Worm (Caenorhabditis elegans) whole organism, L2 larva: ENCODE measurements around the gene K10G6.9.

Source experiments
- C34F6.9 ChIP-seq: fragments of 150-350 bp; optimal IDR thresholded peaks from 2 replicates; lab custom pipeline; 2014; ENCODE audit warnings: missing biosample characterization, missing genetic modification characterization
- F13H6.1 ChIP-seq: sonication (generic microtip); optimal IDR thresholded peaks from 2 replicates; lab custom pipeline; 2016; ENCODE audit warnings: missing genetic modification characterization, missing compliant biosample characterization
- Y55F3AM.14 ChIP-seq: fragments of 200-800 bp; sonication (Bioruptor generic); optimal IDR thresholded peaks from 2 replicates; lab custom pipeline; 2018; ENCODE audit warnings: mild to moderate bottlenecking, missing genetic modification characterization, missing compliant biosample characterization
- ZK546.5 ChIP-seq: sonication (generic microtip); optimal IDR thresholded peaks from 2 replicates; lab custom pipeline; 2017; ENCODE audit warnings: missing biosample characterization, missing genetic modification characterization
- aly-2 ChIP-seq: fragments of 150-350 bp; optimal IDR thresholded peaks from 2 replicates; lab custom pipeline; 2014; ENCODE audit warnings: missing biosample characterization, missing genetic modification characterization
- ama-1 ChIP-seq: fragments of 150-350 bp; optimal IDR thresholded peaks from 2 replicates; lab custom pipeline; 2018; ENCODE audit warnings: inconsistent platforms
- blmp-1 ChIP-seq: sonication (generic microtip); optimal IDR thresholded peaks from 2 replicates; lab custom pipeline; 2017; ENCODE audit warnings: missing genetic modification characterization, mild to moderate bottlenecking, missing compliant biosample characterization, antibody characterized with exemption, moderate library complexity; ENCODE audit not compliant: insufficient read depth
- ceh-82 ChIP-seq: fragments of 150-350 bp; optimal IDR thresholded peaks from 2 replicates; lab custom pipeline; 2014; ENCODE audit warnings: missing biosample characterization, missing genetic modification characterization
- crh-2 ChIP-seq: sonication (generic microtip); optimal IDR thresholded peaks from 2 replicates; lab custom pipeline; 2017; ENCODE audit warnings: missing biosample characterization, missing genetic modification characterization
- dmd-4 ChIP-seq: sonication (generic microtip); optimal IDR thresholded peaks from 2 replicates; lab custom pipeline; 2017; ENCODE audit warnings: missing biosample characterization, missing genetic modification characterization
- egl-27 ChIP-seq: sonication (generic microtip); optimal IDR thresholded peaks from 3 replicates; lab custom pipeline; 2017; ENCODE audit warnings: missing biosample characterization, missing genetic modification reagents, missing genetic modification characterization
- elt-3 ChIP-seq: sonication (generic microtip); optimal IDR thresholded peaks from 2 replicates; lab custom pipeline; 2017; ENCODE audit warnings: missing biosample characterization, missing genetic modification characterization
- fos-1 ChIP-seq: fragments of 150-350 bp; optimal IDR thresholded peaks from 2 replicates; lab custom pipeline; 2014; ENCODE audit warnings: missing biosample characterization, missing genetic modification characterization
- gmeb-1 ChIP-seq: fragments of 150-350 bp; optimal IDR thresholded peaks from 2 replicates; lab custom pipeline; 2014; ENCODE audit warnings: missing biosample characterization, missing genetic modification characterization
- lin-11 ChIP-seq: fragments of 150-350 bp; sonication (generic microtip); optimal IDR thresholded peaks from 2 replicates; lab custom pipeline; 2014; ENCODE audit warnings: missing biosample characterization, missing genetic modification characterization, inconsistent platforms, mixed read lengths
- lin-13 ChIP-seq: fragments of 150-350 bp; optimal IDR thresholded peaks from 2 replicates; lab custom pipeline; 2014; ENCODE audit warnings: missing biosample characterization, missing genetic modification reagents, missing genetic modification characterization
- lsy-2 ChIP-seq, 2 experiments: fragments of 150-350 bp in 1 of 2; sonication (generic microtip) in 1 of 2; optimal IDR thresholded peaks; 2 replicates each; lab custom pipeline; 2014 to 2017; ENCODE audit warnings: missing biosample characterization in 2 of 2, missing genetic modification characterization in 2 of 2
- mab-5 ChIP-seq: fragments of 150-350 bp; optimal IDR thresholded peaks from 2 replicates; lab custom pipeline; 2014; ENCODE audit warnings: missing biosample characterization, missing genetic modification characterization
- nhr-10 ChIP-seq: sonication (generic microtip); optimal IDR thresholded peaks from 2 replicates; lab custom pipeline; 2017; ENCODE audit warnings: missing biosample characterization, missing genetic modification characterization
- nhr-11 ChIP-seq: fragments of 150-350 bp; optimal IDR thresholded peaks from 2 replicates; lab custom pipeline; 2014; ENCODE audit warnings: missing biosample characterization, missing genetic modification characterization
- nhr-129 ChIP-seq: fragments of 150-350 bp; optimal IDR thresholded peaks from 2 replicates; lab custom pipeline; 2014; ENCODE audit warnings: missing biosample characterization, missing genetic modification characterization
- nhr-21 ChIP-seq: fragments of 150-350 bp; optimal IDR thresholded peaks from 2 replicates; lab custom pipeline; 2014; ENCODE audit warnings: missing biosample characterization, missing genetic modification characterization
- nhr-237 ChIP-seq: fragments of 150-350 bp; optimal IDR thresholded peaks from 2 replicates; lab custom pipeline; 2014; ENCODE audit warnings: missing biosample characterization, missing genetic modification characterization
- nhr-25 ChIP-seq: fragments of 150-350 bp; sonication (generic microtip); optimal IDR thresholded peaks from 3 replicates; lab custom pipeline; 2014; ENCODE audit warnings: missing biosample characterization, missing genetic modification characterization
- nhr-6 ChIP-seq: fragments of 150-350 bp; optimal IDR thresholded peaks from 2 replicates; lab custom pipeline; 2014; ENCODE audit warnings: missing biosample characterization, missing genetic modification characterization
- nhr-77 ChIP-seq: fragments of 150-350 bp; optimal IDR thresholded peaks from 2 replicates; lab custom pipeline; 2014; ENCODE audit warnings: missing biosample characterization, missing genetic modification characterization
- peb-1 ChIP-seq: fragments of 150-350 bp; optimal IDR thresholded peaks from 2 replicates; lab custom pipeline; 2014; ENCODE audit warnings: missing biosample characterization, missing genetic modification characterization
- sem-4 ChIP-seq: fragments of 150-350 bp; optimal IDR thresholded peaks from 2 replicates; lab custom pipeline; 2014; ENCODE audit warnings: missing biosample characterization, missing genetic modification reagents, missing genetic modification characterization
- sma-3 ChIP-seq: sonication (generic microtip); optimal IDR thresholded peaks from 2 replicates; lab custom pipeline; 2016; ENCODE audit warnings: missing genetic modification reagents, missing genetic modification characterization, missing compliant biosample characterization
- sma-9 ChIP-seq, 2 experiments: fragments of 150-350 bp in 1 of 2; sonication (generic microtip) in 1 of 2; optimal IDR thresholded peaks; 2 replicates each; lab custom pipeline; 2014 to 2016; ENCODE audit warnings: missing genetic modification characterization in 2 of 2, mild to moderate bottlenecking in 1 of 2, missing biosample characterization in 1 of 2, missing compliant biosample characterization in 1 of 2, missing genetic modification reagents in 1 of 2, moderate library complexity in 1 of 2
- snpc-4 ChIP-seq: fragments of 150-350 bp; optimal IDR thresholded peaks from 2 replicates; lab custom pipeline; 2014; ENCODE audit warnings: missing biosample characterization, missing genetic modification characterization
- unc-39 ChIP-seq: fragments of 150-350 bp; optimal IDR thresholded peaks from 2 replicates; lab custom pipeline; 2014; ENCODE audit warnings: missing biosample characterization, missing genetic modification characterization
- unc-55 ChIP-seq: fragments of 150-350 bp; sonication (generic microtip); optimal IDR thresholded peaks from 3 replicates; lab custom pipeline; 2014; ENCODE audit warnings: missing biosample characterization, missing genetic modification reagents, missing genetic modification characterization
- unc-62 ChIP-seq: fragments of 150-350 bp; optimal IDR thresholded peaks from 2 replicates; lab custom pipeline; 2014; ENCODE audit warnings: missing biosample characterization, missing genetic modification reagents, missing genetic modification characterization
- zag-1 ChIP-seq: fragments of 150-350 bp; optimal IDR thresholded peaks from 2 replicates; lab custom pipeline; 2014; ENCODE audit warnings: missing biosample characterization, missing genetic modification characterization
- ztf-1 ChIP-seq: fragments of 200-800 bp; sonication (Bioruptor generic); conservative IDR thresholded peaks from 2 replicates; pipeline ENCODE4 v1.3.6; 2022; ENCODE audit warnings: missing genetic modification characterization, missing compliant biosample characterization
- ztf-11 ChIP-seq: sonication (generic microtip); optimal IDR thresholded peaks from 2 replicates; lab custom pipeline; 2017; ENCODE audit warnings: missing biosample characterization, missing genetic modification characterization

Gene K10G6.9

ce11 chrII:3929446-3929845, 42.6 kb upstream of the K10G6.9 start (continued):
- TF ChIP-seq peb-1 (tag; lab: Kevin White, UChicago) (no peak), zag-1 (tag; lab: Kevin White, UChicago) (no peak), nhr-77 (tag; lab: Kevin White, UChicago) (no peak), snpc-4 (tag; lab: Kevin White, UChicago) (no peak), nhr-6 (no peak), ceh-82 (tag; lab: Kevin White, UChicago) (no peak), ztf-1 (GFP tag; lab: Robert Waterston, UW) (no peak), nhr-25 (peak; percentile 0)

ce11 chrII:3930478-3931182, 41.4 kb upstream of the K10G6.9 start:
- TF ChIP-seq ztf-11 (tag; lab: Kevin White, UChicago) (no peak), ama-1 (lab: Kevin White, UChicago) (no peak), sma-3 (GFP tag; lab: Kevin White, UChicago) (peak; percentile 59), egl-27 (tag; lab: Kevin White, UChicago) (peak; percentile 21), gmeb-1 (tag; lab: Kevin White, UChicago) (peak; percentile 49), fos-1 (tag; lab: Kevin White, UChicago) (peak; percentile 75), unc-55 (GFP tag; lab: Kevin White, UChicago) (peak; percentile 64), F13H6.1 (tag; lab: Kevin White, UChicago) (peak; percentile 72), aly-2 (tag; lab: Kevin White, UChicago) (no peak), nhr-25 (peak; percentile 50), sma-9 (GFP tag; optimal IDR thresholded peaks at IDR 0.05; lab: Kevin White, UChicago) (peak; percentile 38), sma-9 (tag; optimal IDR thresholded peaks at IDR 0.05; lab: Kevin White, UChicago) (no peak), sem-4 (tag; lab: Kevin White, UChicago) (peak; percentile 19), ZK546.5 (no peak), Y55F3AM.14 (GFP tag; lab: Kevin White, UChicago) (no peak), nhr-129 (peak; percentile 52), lin-13 (GFP tag; lab: Kevin White, UChicago) (peak; percentile 30), crh-2 (tag; lab: Kevin White, UChicago) (peak; percentile 28), nhr-237 (tag; lab: Kevin White, UChicago) (no peak), lin-11 (tag; lab: Kevin White, UChicago) (peak; percentile 52), lsy-2 (tag; optimal IDR thresholded peaks at IDR 0.05; lab: Kevin White, UChicago) (peak in 1 of 2 experiments; percentile 60), C34F6.9 (tag; lab: Kevin White, UChicago) (peak; percentile 46), blmp-1 (tag; lab: Kevin White, UChicago) (peak; percentile 2)

- TF ChIP-seq egl-27 (tag; lab: Kevin White, UChicago) = no peak
Observed at ce11 chrII:3931230-3931629, 40.8 kb upstream of the K10G6.9 start.

DNA sequence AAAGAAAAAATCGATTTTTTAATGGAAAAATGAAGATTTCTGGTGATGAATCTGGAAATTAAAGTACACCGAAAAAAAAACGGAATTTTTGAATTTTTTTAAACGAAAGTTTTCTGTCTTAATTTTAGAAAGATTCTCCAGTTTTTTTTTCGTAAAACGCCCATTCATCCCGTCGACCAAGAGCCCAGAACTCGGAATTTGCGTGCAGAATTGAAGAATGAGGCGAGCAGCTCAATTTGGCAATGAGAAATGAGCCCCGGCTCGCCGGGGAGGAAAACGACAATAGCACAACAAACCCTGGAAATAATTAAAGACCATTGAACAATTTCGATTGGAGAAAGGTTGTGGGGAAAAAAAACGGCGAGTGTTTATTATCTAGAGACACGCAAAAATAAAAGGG, 40.2 kb upstream of the K10G6.9 start:
- TF ChIP-seq unc-39 (no peak), nhr-21 (tag; lab: Kevin White, UChicago) (no peak), elt-3 (no peak), ZK546.5 (no peak), nhr-11 (tag; lab: Kevin White, UChicago) (no peak), lsy-2 (tag; optimal IDR thresholded peaks at IDR 0.05; lab: Kevin White, UChicago) (no peak), crh-2 (tag; lab: Kevin White, UChicago) (no peak), egl-27 (tag; lab: Kevin White, UChicago) (no peak)

ce11 chrII:3933640-3934039, 38.4 kb upstream of the K10G6.9 start, which contains the start of gene Y14H12B.2:
Y14H12B.2 (minus strand) TSS chrII:3933740.
- no peak for TF ChIP-seq crh-2 (tag; lab: Kevin White, UChicago)
- TF ChIP-seq Y55F3AM.14 (GFP tag; lab: Kevin White, UChicago) = no peak
- no peak for TF ChIP-seq nhr-25
- no peak for TF ChIP-seq mab-5 (tag; lab: Kevin White, UChicago)
- TF ChIP-seq nhr-10 (tag; lab: Kevin White, UChicago) = no peak
- TF ChIP-seq snpc-4 (tag; lab: Kevin White, UChicago) = no peak
- no peak for TF ChIP-seq unc-62
- no peak for TF ChIP-seq ztf-1 (GFP tag; lab: Robert Waterston, UW)
- TF ChIP-seq sma-9 (GFP tag; optimal IDR thresholded peaks at IDR 0.05; lab: Kevin White, UChicago) = no peak
- no peak for TF ChIP-seq sma-9 (tag; optimal IDR thresholded peaks at IDR 0.05; lab: Kevin White, UChicago)
- no peak for TF ChIP-seq egl-27 (tag; lab: Kevin White, UChicago)
- TF ChIP-seq nhr-11 (tag; lab: Kevin White, UChicago) = no peak
- no peak for TF ChIP-seq aly-2 (tag; lab: Kevin White, UChicago)
- TF ChIP-seq unc-55 (GFP tag; lab: Kevin White, UChicago) = no peak
- no peak for TF ChIP-seq dmd-4
- TF ChIP-seq, all 48 proteins: peak for 0
